Worm (Caenorhabditis elegans): ENCODE results near the gene R09H10.2.

R09H10.2 gene

ce11 chrIV:10599983-10600382, 2.8 kb upstream of the R09H10.2 start, which contains the start of gene R09H10.1:
Gene R09H10.1 (plus strand): TSS chrIV:10600283.
- TF ChIP-seq nhr-11 (tag; optimal IDR thresholded peaks at IDR 0.05) (no peak), dve-1 (tag; optimal IDR thresholded peaks at IDR 0.05; ENCODE audit: insufficient read depth) (no peak), hif-1 (tag; optimal IDR thresholded peaks at IDR 0.05) (no peak), hlh-30 (tag; optimal IDR thresholded peaks at IDR 0.05; ENCODE audit: insufficient read depth) (no peak), F37D6.2 (tag; optimal IDR thresholded peaks at IDR 0.05) (no peak), zfp-2 (tag; optimal IDR thresholded peaks at IDR 0.05) (no peak), nhr-48 (tag; optimal IDR thresholded peaks at IDR 0.05) (no peak), nhr-25 (tag; optimal IDR thresholded peaks at IDR 0.05; ENCODE audit: borderline replicate concordance, insufficient read depth) (no peak), snpc-1.2 (GFP tag; IDR thresholded peaks at IDR 0.05) (no peak), nhr-76 (tag; optimal IDR thresholded peaks at IDR 0.05) (no peak), nhr-28 (tag; optimal IDR thresholded peaks at IDR 0.05) (no peak), saeg-2 (GFP tag; IDR thresholded peaks at IDR 0.05) (no peak), ztf-11 (tag; optimal IDR thresholded peaks at IDR 0.05) (no peak), lin-1 (GFP tag; IDR thresholded peaks at IDR 0.05) (no peak), nhr-10 (tag; optimal IDR thresholded peaks at IDR 0.05) (no peak), ceh-82 (tag; optimal IDR thresholded peaks at IDR 0.05) (no peak), unc-130 (GFP tag; optimal IDR thresholded peaks at IDR 0.05) (no peak)

ce11 chrIV:10606575-10607080, 3.9 kb downstream of the R09H10.2 start, which contains the start of gene R09H10.3:
Gene R09H10.3 (plus strand): TSS chrIV:10607030.
- no peak for TF ChIP-seq daf-16 (GFP tag; optimal IDR thresholded peaks at IDR 0.05)
- peak; percentile 86 for TF ChIP-seq daf-16 (tag; optimal IDR thresholded peaks at IDR 0.05)
- peak; percentile 14 for TF ChIP-seq nhr-28 (tag; optimal IDR thresholded peaks at IDR 0.05)
- TF ChIP-seq hlh-30 (tag; optimal IDR thresholded peaks at IDR 0.05; ENCODE audit: insufficient read depth): no peak
- TF ChIP-seq tag-97 (GFP tag; IDR thresholded peaks at IDR 0.05): no peak
- TF ChIP-seq aha-1 (tag): peak; percentile 45
- peak in 1 of 2 experiments; percentile 21 for TF ChIP-seq mdl-1 (tag; optimal IDR thresholded peaks at IDR 0.05)

- TF ChIP-seq lir-3 (tag; optimal IDR thresholded peaks at IDR 0.05) (no peak), unc-62 (GFP tag; optimal IDR thresholded peaks at IDR 0.05 in 1 of 2) (peak in 1 of 2 experiments; percentile 63), unc-62 (tag; optimal IDR thresholded peaks at IDR 0.05) (no peak), unc-130 (GFP tag; optimal IDR thresholded peaks at IDR 0.05) (no peak)
These were observed 5.5 kb downstream of the R09H10.2 start, which contains the start of gene R09H10.6 for ce11 chrIV:10608275-10608674. Gene R09H10.6 (plus strand): TSS chrIV:10608575.

ce11 chrIV:10609920-10610319, 7.2 kb downstream of the R09H10.2 start:
- TF ChIP-seq madf-9 (GFP tag; conservative IDR thresholded peaks at IDR 0.05) (no peak), dmd-6 (GFP tag; IDR thresholded peaks at IDR 0.05) (peak; percentile 11; the same call in 1 of the 2 replicates), nhr-76 (tag; optimal IDR thresholded peaks at IDR 0.05) (peak; percentile 39), nhr-28 (tag; optimal IDR thresholded peaks at IDR 0.05) (peak; percentile 48)

- TF ChIP-seq F49E8.2 (tag; optimal IDR thresholded peaks at IDR 0.05; ENCODE audit: borderline replicate concordance): no peak
- TF ChIP-seq hif-1 (tag; optimal IDR thresholded peaks at IDR 0.05): no peak
- no peak for TF ChIP-seq jun-1 (tag; optimal IDR thresholded peaks at IDR 0.05)
- TF ChIP-seq lin-39 (tag; optimal IDR thresholded peaks at IDR 0.05): no peak
- TF ChIP-seq gei-8 (GFP tag; optimal IDR thresholded peaks at IDR 0.05): no peak
- TF ChIP-seq zip-2 (tag; optimal IDR thresholded peaks at IDR 0.05): no peak
- TF ChIP-seq F26F4.8 (GFP tag; conservative IDR thresholded peaks at IDR 0.05): no peak
- TF ChIP-seq lsy-2 (tag; optimal IDR thresholded peaks at IDR 0.05): no peak
- no peak for TF ChIP-seq ztf-11 (tag; optimal IDR thresholded peaks at IDR 0.05)
- no peak for TF ChIP-seq lin-29 (GFP tag; IDR thresholded peaks at IDR 0.05)
- no peak for TF ChIP-seq duxl-1 (tag; optimal IDR thresholded peaks at IDR 0.05; ENCODE audit: poor library complexity)
- TF ChIP-seq zfp-3 (GFP tag; conservative IDR thresholded peaks at IDR 0.05): no peak
- TF ChIP-seq nhr-237 (tag; optimal IDR thresholded peaks at IDR 0.05): no peak
These were observed 9.5 kb downstream of the R09H10.2 start for ce11 chrIV:10612281-10612680.

All from whole organism, L4 larva.